Fruit fly (Drosophila melanogaster): Measurements from ENCODE around the gene msps.

- TF ChIP-seq Sin3A (optimal IDR thresholded peaks at IDR 0.05) (no peak), psq (optimal IDR thresholded peaks at IDR 0.05) (no peak), h (optimal IDR thresholded peaks at IDR 0.05) (no peak), insv (optimal IDR thresholded peaks at IDR 0.05) (no peak), ttk (optimal IDR thresholded peaks at IDR 0.05) (no peak), Myc (optimal IDR thresholded peaks at IDR 0.05) (no peak)
These were observed 21.9 kb upstream of the msps start for dm6 chr3R:16028651-16029050.

Measured in Kc167 (cell line).